Worm (Caenorhabditis elegans) whole organism, L2 larva: ENCODE measurements around the gene scc-1.
A peak's percentile ranks its signal among the peaks of the same experiment; 100 is the strongest.

ENCODE experiments used
- C34F6.9 ChIP-seq: fragments of 150-350 bp; optimal IDR thresholded peaks from 2 replicates; lab custom pipeline; 2014; ENCODE audit warnings: missing biosample characterization, missing genetic modification characterization
- F13H6.1 ChIP-seq: sonication (generic microtip); optimal IDR thresholded peaks from 2 replicates; lab custom pipeline; 2016; ENCODE audit warnings: missing genetic modification characterization, missing compliant biosample characterization
- Y55F3AM.14 ChIP-seq: fragments of 200-800 bp; sonication (Bioruptor generic); optimal IDR thresholded peaks from 2 replicates; lab custom pipeline; 2018; ENCODE audit warnings: mild to moderate bottlenecking, missing genetic modification characterization, missing compliant biosample characterization
- ZK546.5 ChIP-seq: sonication (generic microtip); optimal IDR thresholded peaks from 2 replicates; lab custom pipeline; 2017; ENCODE audit warnings: missing biosample characterization, missing genetic modification characterization
- alr-1 ChIP-seq: fragments of 150-350 bp; optimal IDR thresholded peaks from 2 replicates; lab custom pipeline; 2014; ENCODE audit warnings: missing biosample characterization, missing genetic modification characterization
- blmp-1 ChIP-seq: sonication (generic microtip); optimal IDR thresholded peaks from 2 replicates; lab custom pipeline; 2017; ENCODE audit warnings: missing genetic modification characterization, mild to moderate bottlenecking, missing compliant biosample characterization, antibody characterized with exemption, moderate library complexity; ENCODE audit not compliant: insufficient read depth
- ceh-16 ChIP-seq: fragments of 150-350 bp; optimal IDR thresholded peaks from 2 replicates; lab custom pipeline; 2014; ENCODE audit warnings: missing biosample characterization, missing genetic modification characterization
- ceh-82 ChIP-seq: fragments of 150-350 bp; optimal IDR thresholded peaks from 2 replicates; lab custom pipeline; 2014; ENCODE audit warnings: missing biosample characterization, missing genetic modification characterization
- crh-2 ChIP-seq: sonication (generic microtip); optimal IDR thresholded peaks from 2 replicates; lab custom pipeline; 2017; ENCODE audit warnings: missing biosample characterization, missing genetic modification characterization
- dmd-4 ChIP-seq: sonication (generic microtip); optimal IDR thresholded peaks from 2 replicates; lab custom pipeline; 2017; ENCODE audit warnings: missing biosample characterization, missing genetic modification characterization
- egl-27 ChIP-seq: sonication (generic microtip); optimal IDR thresholded peaks from 3 replicates; lab custom pipeline; 2017; ENCODE audit warnings: missing biosample characterization, missing genetic modification reagents, missing genetic modification characterization
- elt-1 ChIP-seq: fragments of 150-350 bp; optimal IDR thresholded peaks from 2 replicates; lab custom pipeline; 2014; ENCODE audit warnings: missing biosample characterization, missing genetic modification characterization
- elt-3 ChIP-seq: sonication (generic microtip); optimal IDR thresholded peaks from 2 replicates; lab custom pipeline; 2017; ENCODE audit warnings: missing biosample characterization, missing genetic modification characterization
- fos-1 ChIP-seq: fragments of 150-350 bp; optimal IDR thresholded peaks from 2 replicates; lab custom pipeline; 2014; ENCODE audit warnings: missing biosample characterization, missing genetic modification characterization
- gmeb-1 ChIP-seq: fragments of 150-350 bp; optimal IDR thresholded peaks from 2 replicates; lab custom pipeline; 2014; ENCODE audit warnings: missing biosample characterization, missing genetic modification characterization
- lin-11 ChIP-seq: fragments of 150-350 bp; sonication (generic microtip); optimal IDR thresholded peaks from 2 replicates; lab custom pipeline; 2014; ENCODE audit warnings: missing biosample characterization, missing genetic modification characterization, inconsistent platforms, mixed read lengths
- lin-13 ChIP-seq: fragments of 150-350 bp; optimal IDR thresholded peaks from 2 replicates; lab custom pipeline; 2014; ENCODE audit warnings: missing biosample characterization, missing genetic modification reagents, missing genetic modification characterization
- lsy-2 ChIP-seq, 2 experiments: fragments of 150-350 bp in 1 of 2; sonication (generic microtip) in 1 of 2; optimal IDR thresholded peaks; 2 replicates each; lab custom pipeline; 2014 to 2017; ENCODE audit warnings: missing biosample characterization in 2 of 2, missing genetic modification characterization in 2 of 2
- mab-5 ChIP-seq: fragments of 150-350 bp; optimal IDR thresholded peaks from 2 replicates; lab custom pipeline; 2014; ENCODE audit warnings: missing biosample characterization, missing genetic modification characterization
- mdl-1 ChIP-seq, 2 experiments: fragments of 150-350 bp in 1 of 2; sonication (generic microtip) in 1 of 2; optimal IDR thresholded peaks; 2 replicates each; lab custom pipeline; 2017; ENCODE audit warnings: missing biosample characterization in 2 of 2, missing genetic modification characterization in 2 of 2
- nhr-129 ChIP-seq: fragments of 150-350 bp; optimal IDR thresholded peaks from 2 replicates; lab custom pipeline; 2014; ENCODE audit warnings: missing biosample characterization, missing genetic modification characterization
- nhr-21 ChIP-seq: fragments of 150-350 bp; optimal IDR thresholded peaks from 2 replicates; lab custom pipeline; 2014; ENCODE audit warnings: missing biosample characterization, missing genetic modification characterization
- nhr-237 ChIP-seq: fragments of 150-350 bp; optimal IDR thresholded peaks from 2 replicates; lab custom pipeline; 2014; ENCODE audit warnings: missing biosample characterization, missing genetic modification characterization
- nhr-25 ChIP-seq: fragments of 150-350 bp; sonication (generic microtip); optimal IDR thresholded peaks from 3 replicates; lab custom pipeline; 2014; ENCODE audit warnings: missing biosample characterization, missing genetic modification characterization
- nhr-77 ChIP-seq: fragments of 150-350 bp; optimal IDR thresholded peaks from 2 replicates; lab custom pipeline; 2014; ENCODE audit warnings: missing biosample characterization, missing genetic modification characterization
- peb-1 ChIP-seq: fragments of 150-350 bp; optimal IDR thresholded peaks from 2 replicates; lab custom pipeline; 2014; ENCODE audit warnings: missing biosample characterization, missing genetic modification characterization
- sem-4 ChIP-seq: fragments of 150-350 bp; optimal IDR thresholded peaks from 2 replicates; lab custom pipeline; 2014; ENCODE audit warnings: missing biosample characterization, missing genetic modification reagents, missing genetic modification characterization
- skn-1 ChIP-seq: sonication (generic microtip); optimal IDR thresholded peaks from 2 replicates; lab custom pipeline; 2017; ENCODE audit warnings: missing biosample characterization, missing genetic modification characterization
- sma-3 ChIP-seq: sonication (generic microtip); optimal IDR thresholded peaks from 2 replicates; lab custom pipeline; 2016; ENCODE audit warnings: missing genetic modification reagents, missing genetic modification characterization, missing compliant biosample characterization
- sma-9 ChIP-seq, 2 experiments: fragments of 150-350 bp in 1 of 2; sonication (generic microtip) in 1 of 2; optimal IDR thresholded peaks; 2 replicates each; lab custom pipeline; 2014 to 2016; ENCODE audit warnings: missing genetic modification characterization in 2 of 2, mild to moderate bottlenecking in 1 of 2, missing biosample characterization in 1 of 2, missing compliant biosample characterization in 1 of 2, missing genetic modification reagents in 1 of 2, moderate library complexity in 1 of 2
- snpc-4 ChIP-seq: fragments of 150-350 bp; optimal IDR thresholded peaks from 2 replicates; lab custom pipeline; 2014; ENCODE audit warnings: missing biosample characterization, missing genetic modification characterization
- unc-39 ChIP-seq: fragments of 150-350 bp; optimal IDR thresholded peaks from 2 replicates; lab custom pipeline; 2014; ENCODE audit warnings: missing biosample characterization, missing genetic modification characterization
- unc-55 ChIP-seq: fragments of 150-350 bp; sonication (generic microtip); optimal IDR thresholded peaks from 3 replicates; lab custom pipeline; 2014; ENCODE audit warnings: missing biosample characterization, missing genetic modification reagents, missing genetic modification characterization
- zag-1 ChIP-seq: fragments of 150-350 bp; optimal IDR thresholded peaks from 2 replicates; lab custom pipeline; 2014; ENCODE audit warnings: missing biosample characterization, missing genetic modification characterization
- ztf-1 ChIP-seq: fragments of 200-800 bp; sonication (Bioruptor generic); conservative IDR thresholded peaks from 2 replicates; pipeline ENCODE4 v1.3.6; 2022; ENCODE audit warnings: missing genetic modification characterization, missing compliant biosample characterization
- ztf-11 ChIP-seq: sonication (generic microtip); optimal IDR thresholded peaks from 2 replicates; lab custom pipeline; 2017; ENCODE audit warnings: missing biosample characterization, missing genetic modification characterization

The scc-1 gene

DNA sequence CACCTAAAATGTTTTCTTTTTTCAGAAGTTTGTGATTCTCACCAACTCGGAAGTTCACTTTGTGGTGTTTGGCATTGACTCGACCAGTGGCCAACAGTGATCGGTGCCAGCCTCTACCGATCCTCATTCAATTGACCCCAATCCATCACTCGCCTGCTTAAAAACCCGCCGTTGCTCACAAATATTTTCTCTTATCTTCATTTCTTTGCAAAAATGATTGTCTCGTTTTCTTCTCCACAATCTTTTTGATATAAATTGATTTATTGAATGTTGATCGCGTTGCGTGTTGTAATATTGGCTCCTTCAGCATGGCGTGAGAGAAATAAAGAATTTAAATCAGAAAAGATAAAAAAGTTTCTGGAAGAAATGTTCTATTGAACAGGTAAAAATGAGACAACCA lies 38.1 kb downstream of the scc-1 start:
- no peak for TF ChIP-seq ztf-11 (tag; lab: Kevin White, UChicago)
- peak; percentile 30 for TF ChIP-seq mab-5 (tag; lab: Kevin White, UChicago)
- peak; percentile 28 for TF ChIP-seq F13H6.1 (tag; lab: Kevin White, UChicago)
- TF ChIP-seq C34F6.9 (tag; lab: Kevin White, UChicago), result peak; percentile 26
- TF ChIP-seq sma-9 (GFP tag; optimal IDR thresholded peaks at IDR 0.05; lab: Kevin White, UChicago), result peak; percentile 45
- TF ChIP-seq sma-9 (tag; optimal IDR thresholded peaks at IDR 0.05; lab: Kevin White, UChicago), result no peak
- TF ChIP-seq nhr-129 (tag; lab: Kevin White, UChicago), result no peak
- no peak for TF ChIP-seq dmd-4
- TF ChIP-seq lsy-2 (tag; optimal IDR thresholded peaks at IDR 0.05; lab: Kevin White, UChicago), result peak in 1 of 2 experiments; percentile 33

DNA sequence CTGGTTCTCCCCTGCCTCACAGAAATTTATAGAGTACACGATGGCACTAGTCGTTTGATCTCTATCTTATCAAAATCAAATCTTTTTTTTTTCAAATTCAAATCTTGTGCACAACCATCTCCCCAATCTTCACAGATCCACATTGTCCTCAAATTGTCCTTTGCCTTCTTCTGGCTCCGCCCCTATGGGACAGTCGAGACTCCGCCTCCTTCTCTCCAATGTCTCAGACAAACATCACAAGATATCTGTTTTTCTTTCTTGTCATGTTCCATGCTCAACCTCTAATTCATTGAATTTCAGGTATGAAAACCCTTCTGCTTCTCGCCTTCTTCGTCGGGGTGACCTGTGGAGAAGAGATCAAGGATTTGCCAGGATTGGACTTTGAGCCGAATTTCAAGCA lies 38.8 kb downstream of the scc-1 start, which contains the start of gene ctsa-1.1:
ctsa-1.1 (plus strand) TSS at position 301 of the 400 bp plus-strand sequence.
- TF ChIP-seq lin-11 (tag; lab: Kevin White, UChicago) (no peak), egl-27 (tag; lab: Kevin White, UChicago) (no peak), lin-13 (GFP tag; lab: Kevin White, UChicago) (no peak), zag-1 (tag; lab: Kevin White, UChicago) (no peak), blmp-1 (no peak), F13H6.1 (tag; lab: Kevin White, UChicago) (no peak), crh-2 (tag; lab: Kevin White, UChicago) (no peak), ceh-82 (tag; lab: Kevin White, UChicago) (no peak)

- peak; percentile 27 for TF ChIP-seq ZK546.5
- no peak for TF ChIP-seq alr-1 (tag; lab: Kevin White, UChicago)
- TF ChIP-seq nhr-21 (tag; lab: Kevin White, UChicago), result peak; percentile 60
- TF ChIP-seq nhr-237 (tag; lab: Kevin White, UChicago), result no peak
- peak; percentile 40 for TF ChIP-seq fos-1 (tag; lab: Kevin White, UChicago)
- TF ChIP-seq sma-9 (GFP tag; optimal IDR thresholded peaks at IDR 0.05; lab: Kevin White, UChicago), result peak; percentile 87
- no peak for TF ChIP-seq sma-9 (tag; optimal IDR thresholded peaks at IDR 0.05; lab: Kevin White, UChicago)
- no peak for TF ChIP-seq zag-1 (tag; lab: Kevin White, UChicago)
- TF ChIP-seq F13H6.1 (tag; lab: Kevin White, UChicago), result peak; percentile 65
- no peak for TF ChIP-seq dmd-4
- peak; percentile 75 for TF ChIP-seq nhr-25
- peak; percentile 35 for TF ChIP-seq mab-5 (tag; lab: Kevin White, UChicago)
- peak; percentile 86 for TF ChIP-seq C34F6.9 (tag; lab: Kevin White, UChicago)
- peak; percentile 95 for TF ChIP-seq crh-2 (tag; lab: Kevin White, UChicago)
- peak; percentile 28 for TF ChIP-seq nhr-129 (tag; lab: Kevin White, UChicago)
- TF ChIP-seq skn-1 (tag; lab: Kevin White, UChicago), result peak; percentile 32
- no peak for TF ChIP-seq ztf-1 (GFP tag; lab: Robert Waterston, UW)
- TF ChIP-seq gmeb-1, result peak; percentile 95
- TF ChIP-seq mdl-1 (tag; optimal IDR thresholded peaks at IDR 0.05; lab: Kevin White, UChicago), result peak; percentile 73 to 88
- no peak for TF ChIP-seq ceh-16 (tag; lab: Kevin White, UChicago)
- no peak for TF ChIP-seq unc-39 (tag; lab: Kevin White, UChicago)
- TF ChIP-seq sem-4 (tag; lab: Kevin White, UChicago), result peak; percentile 39
- TF ChIP-seq Y55F3AM.14 (GFP tag; lab: Kevin White, UChicago), result no peak
- TF ChIP-seq lin-13 (GFP tag; lab: Kevin White, UChicago), result peak; percentile 58
- no peak for TF ChIP-seq nhr-77
- peak; percentile 28 for TF ChIP-seq snpc-4 (tag; lab: Kevin White, UChicago)
- peak; percentile 84 for TF ChIP-seq unc-55 (GFP tag; lab: Kevin White, UChicago)
- TF ChIP-seq lin-11 (tag; lab: Kevin White, UChicago), result peak; percentile 41
- TF ChIP-seq elt-3 (tag; lab: Kevin White, UChicago), result no peak
- TF ChIP-seq egl-27 (tag; lab: Kevin White, UChicago), result no peak
- peak; percentile 75 for TF ChIP-seq sma-3 (GFP tag; lab: Kevin White, UChicago)
- no peak for TF ChIP-seq peb-1 (tag; lab: Kevin White, UChicago)
- TF ChIP-seq lsy-2 (tag; optimal IDR thresholded peaks at IDR 0.05; lab: Kevin White, UChicago), result peak; percentile 74 to 90
- no peak for TF ChIP-seq elt-1 (tag; lab: Kevin White, UChicago)
- TF ChIP-seq blmp-1, result peak; percentile 14
Measured at ce11 chrII:4739984-4740462, 41.5 kb downstream of the scc-1 start, which contains the start of gene eas-1. Gene eas-1 (plus strand): TSS chrII:4740412.
